Worm (Caenorhabditis elegans): Measurements from ENCODE around the gene ttr-35.

The ttr-35 gene

DNA sequence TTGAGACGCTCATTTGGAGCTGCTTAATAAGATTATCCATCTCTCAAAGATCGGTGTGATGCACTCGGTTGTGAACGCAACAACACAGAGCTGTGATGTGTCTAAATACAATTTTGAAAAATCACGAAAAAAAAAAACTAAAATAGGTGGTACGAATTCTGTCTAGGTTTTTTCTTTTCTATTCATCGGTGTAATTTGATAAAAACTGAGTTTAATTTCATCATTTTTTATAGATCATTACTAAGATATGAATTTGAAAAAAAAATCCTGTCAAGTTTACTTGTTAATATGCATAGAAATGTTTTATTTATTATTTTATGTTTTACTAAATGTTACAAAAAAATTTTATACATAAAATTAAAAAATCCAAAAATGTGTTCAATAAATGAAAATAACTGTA lies 18.0 kb downstream of the ttr-35 start, which contains the start of gene ceh-60:
TSS of gene ceh-60 (minus strand) at position 101 of the 400 bp plus-strand sequence.
- TF ChIP-seq ceh-13 (GFP tag; optimal IDR thresholded peaks at IDR 0.05) (no peak), hnd-1 (tag; optimal IDR thresholded peaks at IDR 0.05) (no peak), sea-1 (GFP tag; conservative IDR thresholded peaks at IDR 0.05) (no peak), ama-1 (optimal IDR thresholded peaks at IDR 0.05) (no peak), tbx-11 (GFP tag; IDR thresholded peaks at IDR 0.05) (no peak)

DNA sequence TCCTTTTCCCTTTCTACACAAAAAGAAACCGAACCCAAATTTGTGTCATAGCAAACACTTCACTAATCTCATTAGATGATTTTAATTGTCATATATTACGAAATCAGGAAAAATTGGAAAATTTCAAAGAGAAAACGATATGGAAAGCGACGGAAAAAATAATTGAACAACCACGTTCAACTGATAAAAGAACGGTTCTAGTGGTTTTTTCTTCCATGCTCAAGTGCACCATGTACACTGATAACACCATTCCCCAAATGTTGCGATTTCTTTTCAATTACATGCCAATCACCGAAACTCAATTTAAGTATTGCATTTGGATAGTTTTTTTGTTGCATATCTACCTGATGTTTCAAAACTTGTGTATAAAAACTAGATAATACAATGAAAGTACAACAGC lies 18.5 kb downstream of the ttr-35 start:
- no peak for TF ChIP-seq aly-1 (tag; optimal IDR thresholded peaks at IDR 0.05)
- no peak for TF ChIP-seq tbx-11 (GFP tag; IDR thresholded peaks at IDR 0.05)
- no peak for TF ChIP-seq tbx-37 (GFP tag; conservative IDR thresholded peaks at IDR 0.05)
- no peak for TF ChIP-seq hmbx-1 (tag; optimal IDR thresholded peaks at IDR 0.05)
- no peak for TF ChIP-seq scrt-1 (GFP tag; IDR thresholded peaks at IDR 0.05)
- TF ChIP-seq tra-4 (tag; optimal IDR thresholded peaks at IDR 0.05), result no peak
- TF ChIP-seq ceh-13 (GFP tag; optimal IDR thresholded peaks at IDR 0.05), result no peak
- TF ChIP-seq pes-1 (GFP tag; IDR thresholded peaks at IDR 0.05), result no peak
- no peak for TF ChIP-seq sea-1 (GFP tag; conservative IDR thresholded peaks at IDR 0.05)
- no peak for TF ChIP-seq ama-1 (optimal IDR thresholded peaks at IDR 0.05)
- TF ChIP-seq ceh-36 (tag; optimal IDR thresholded peaks at IDR 0.05), result no peak
- no peak for TF ChIP-seq B0310.2 (tag; optimal IDR thresholded peaks at IDR 0.05)
- TF ChIP-seq hmg-4 (GFP tag; optimal IDR thresholded peaks at IDR 0.05), result no peak
- TF ChIP-seq F13C5.2 (tag; optimal IDR thresholded peaks at IDR 0.05), result no peak
- TF ChIP-seq flt-1 (GFP tag; IDR thresholded peaks at IDR 0.05), result no peak
- no peak for TF ChIP-seq ets-7 (tag; optimal IDR thresholded peaks at IDR 0.05)

DNA sequence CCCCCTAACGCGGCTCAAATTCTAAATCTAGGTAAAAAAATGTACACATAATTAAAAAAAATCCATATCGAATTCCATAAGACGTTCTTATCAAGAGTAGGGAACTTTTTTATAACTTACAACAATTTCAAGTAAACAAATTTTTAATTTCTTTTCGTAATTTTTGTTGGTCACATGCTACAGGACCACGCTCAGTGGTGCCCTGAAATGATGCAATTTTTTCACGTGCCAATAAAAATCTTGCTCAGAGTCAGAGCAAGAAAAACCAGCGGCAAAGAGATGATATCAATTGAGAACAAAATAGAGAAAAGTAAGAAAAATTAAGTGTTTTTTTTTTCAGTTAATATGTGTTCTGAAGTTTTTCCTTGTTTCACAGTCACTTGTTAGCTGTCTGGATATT lies 19.8 kb downstream of the ttr-35 start:
- TF ChIP-seq F13C5.2 (tag; optimal IDR thresholded peaks at IDR 0.05) (no peak), pes-1 (GFP tag; IDR thresholded peaks at IDR 0.05) (no peak), hmbx-1 (tag; optimal IDR thresholded peaks at IDR 0.05) (no peak), ceh-36 (tag; optimal IDR thresholded peaks at IDR 0.05) (no peak), tbx-11 (GFP tag; IDR thresholded peaks at IDR 0.05) (no peak), B0310.2 (tag; optimal IDR thresholded peaks at IDR 0.05) (no peak), ceh-13 (GFP tag; optimal IDR thresholded peaks at IDR 0.05) (no peak), ets-7 (tag; optimal IDR thresholded peaks at IDR 0.05) (no peak), hnd-1 (tag; optimal IDR thresholded peaks at IDR 0.05) (no peak)

DNA sequence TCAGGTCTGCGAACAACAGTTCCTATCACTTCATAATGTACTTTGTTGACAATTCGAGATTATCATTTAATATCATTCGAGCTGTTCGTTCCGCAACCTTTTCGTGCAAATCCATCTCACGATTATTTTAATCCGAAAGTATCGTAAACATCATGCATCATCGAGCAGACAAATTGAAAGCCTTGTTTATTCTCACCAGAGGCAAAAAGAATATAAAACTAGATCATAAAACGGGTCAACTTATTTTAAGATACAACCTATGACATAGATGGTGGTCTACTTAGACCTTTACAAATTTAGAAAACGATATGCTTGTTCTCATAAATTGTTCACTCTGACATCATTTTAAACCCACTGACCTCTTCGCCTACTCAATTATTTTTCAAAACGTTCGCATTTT lies 21.0 kb downstream of the ttr-35 start:
- TF ChIP-seq tbx-37 (GFP tag; conservative IDR thresholded peaks at IDR 0.05), result no peak
- no peak for TF ChIP-seq hmbx-1 (tag; optimal IDR thresholded peaks at IDR 0.05)
- no peak for TF ChIP-seq ets-7 (tag; optimal IDR thresholded peaks at IDR 0.05)
- TF ChIP-seq ceh-36 (tag; optimal IDR thresholded peaks at IDR 0.05), result no peak
- TF ChIP-seq hmg-4 (GFP tag; optimal IDR thresholded peaks at IDR 0.05), result no peak

DNA sequence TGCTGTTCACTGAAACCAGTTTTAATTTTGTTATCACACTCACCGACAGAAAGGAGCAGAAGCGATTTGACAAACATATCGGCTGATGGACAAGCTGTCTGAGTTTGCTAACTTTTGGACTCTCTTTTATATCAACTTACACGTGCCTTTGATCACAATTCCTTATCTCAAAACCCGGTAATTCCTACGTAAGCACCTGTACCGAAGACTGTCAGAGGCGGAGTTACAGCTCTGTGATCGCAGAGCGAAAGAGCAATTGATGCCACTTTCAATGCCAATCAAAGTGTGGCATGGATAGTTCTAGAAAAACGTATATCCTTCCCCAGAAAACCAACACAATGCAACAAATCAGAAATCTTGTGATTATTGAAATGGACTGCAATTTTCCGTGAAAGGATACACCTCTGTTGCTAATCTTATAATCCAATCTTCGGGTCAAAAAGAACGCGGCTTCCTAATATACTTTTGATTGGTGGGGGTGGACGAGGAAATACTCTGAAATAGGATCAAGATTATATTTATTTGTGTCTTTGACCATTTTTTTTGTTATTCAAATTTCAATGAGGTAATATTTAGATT lies 24.7 kb downstream of the ttr-35 start, which contains the start of gene ilys-5:
TSS of gene ilys-5 (minus strand) at position 140 of the 579 bp plus-strand sequence.
- TF ChIP-seq F13C5.2 (tag; optimal IDR thresholded peaks at IDR 0.05) (no peak), ceh-13 (GFP tag; optimal IDR thresholded peaks at IDR 0.05) (no peak), scrt-1 (GFP tag; IDR thresholded peaks at IDR 0.05) (no peak), hnd-1 (tag; optimal IDR thresholded peaks at IDR 0.05) (no peak), pes-1 (GFP tag; IDR thresholded peaks at IDR 0.05) (no peak), ama-1 (optimal IDR thresholded peaks at IDR 0.05) (no peak)

DNA sequence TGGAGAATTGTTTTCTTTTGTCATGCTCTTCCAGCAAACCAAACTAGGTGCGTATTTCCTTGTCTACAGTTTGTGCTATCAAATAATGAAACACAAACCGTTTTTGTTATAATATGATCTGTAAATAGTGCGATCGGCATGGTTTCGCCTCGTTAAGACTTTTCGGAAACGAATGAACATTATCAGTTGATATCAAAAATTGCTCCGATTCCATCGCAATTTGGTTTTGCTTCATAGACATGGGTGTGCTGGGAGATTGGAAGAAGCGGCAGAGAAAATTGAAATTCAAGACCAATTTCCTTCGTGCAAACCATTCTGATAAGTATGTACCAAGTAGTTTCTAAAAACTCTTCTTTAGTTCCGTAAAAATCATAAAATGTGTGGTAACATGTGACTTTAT lies 26.0 kb downstream of the ttr-35 start:
- TF ChIP-seq aly-1 (tag; optimal IDR thresholded peaks at IDR 0.05) (no peak), sea-1 (GFP tag; conservative IDR thresholded peaks at IDR 0.05) (no peak), scrt-1 (GFP tag; IDR thresholded peaks at IDR 0.05) (no peak), ceh-13 (GFP tag; optimal IDR thresholded peaks at IDR 0.05) (no peak)

DNA sequence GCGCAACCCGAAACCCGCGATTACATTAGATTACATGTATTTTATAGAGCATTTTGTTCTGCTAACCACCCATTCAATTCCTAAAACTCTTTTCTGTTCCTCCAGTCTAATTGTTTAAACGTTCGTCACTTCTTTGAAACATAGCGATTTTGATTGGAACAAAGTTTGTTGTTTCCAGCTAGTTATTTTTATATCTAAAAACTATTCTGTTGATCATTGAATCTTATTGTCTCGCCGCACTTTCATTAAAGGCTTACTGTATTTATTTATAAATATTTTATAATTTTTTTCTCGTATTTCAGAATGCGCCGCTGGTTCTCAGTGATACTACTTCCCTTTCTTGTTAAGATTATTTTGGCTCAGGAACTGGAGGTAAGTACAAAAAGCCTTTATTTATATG lies 30.6 kb downstream of the ttr-35 start, which contains the start of gene T14E8.2:
TSS of gene T14E8.2 (plus strand) at position 301 of the 400 bp plus-strand sequence.
- TF ChIP-seq hmbx-1 (tag; optimal IDR thresholded peaks at IDR 0.05), result no peak
- TF ChIP-seq tbx-37 (GFP tag; conservative IDR thresholded peaks at IDR 0.05), result no peak
- TF ChIP-seq tbx-11 (GFP tag; IDR thresholded peaks at IDR 0.05), result no peak
- TF ChIP-seq scrt-1 (GFP tag; IDR thresholded peaks at IDR 0.05), result no peak
- TF ChIP-seq hmg-4 (GFP tag; optimal IDR thresholded peaks at IDR 0.05), result no peak
- TF ChIP-seq flt-1 (GFP tag; IDR thresholded peaks at IDR 0.05), result no peak
- TF ChIP-seq ama-1 (optimal IDR thresholded peaks at IDR 0.05), result no peak
- TF ChIP-seq ets-7 (tag; optimal IDR thresholded peaks at IDR 0.05), result no peak
- no peak for TF ChIP-seq F13C5.2 (tag; optimal IDR thresholded peaks at IDR 0.05)
- no peak for TF ChIP-seq B0310.2 (tag; optimal IDR thresholded peaks at IDR 0.05)
- TF ChIP-seq sea-1 (GFP tag; conservative IDR thresholded peaks at IDR 0.05), result no peak

DNA sequence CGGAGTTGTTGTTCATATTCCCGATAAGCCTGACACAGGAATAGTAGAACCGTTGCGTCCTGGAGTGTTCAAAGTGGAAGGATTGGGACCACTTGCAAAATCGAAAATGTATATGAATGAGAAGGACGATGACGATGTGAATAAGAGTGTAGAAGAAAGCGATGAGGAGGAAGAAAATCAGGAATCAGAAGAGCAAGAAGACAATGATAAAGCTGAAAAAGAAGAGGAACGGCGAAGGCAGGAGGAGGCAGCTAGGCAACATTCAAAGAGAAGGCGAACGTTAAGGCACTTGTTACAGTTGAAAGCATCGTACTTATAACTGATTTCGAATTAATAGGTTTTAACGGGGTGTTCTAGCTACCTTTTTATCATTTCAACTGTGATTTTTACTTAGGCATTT lies 31.6 kb downstream of the ttr-35 start:
- TF ChIP-seq tra-4 (tag; optimal IDR thresholded peaks at IDR 0.05) (no peak), scrt-1 (GFP tag; IDR thresholded peaks at IDR 0.05) (no peak), ceh-13 (GFP tag; optimal IDR thresholded peaks at IDR 0.05) (no peak), tbx-37 (GFP tag; conservative IDR thresholded peaks at IDR 0.05) (no peak), sea-1 (GFP tag; conservative IDR thresholded peaks at IDR 0.05) (no peak), B0310.2 (tag; optimal IDR thresholded peaks at IDR 0.05) (no peak), F13C5.2 (tag; optimal IDR thresholded peaks at IDR 0.05) (no peak), hnd-1 (tag; optimal IDR thresholded peaks at IDR 0.05) (no peak)

Data from whole organism, early embryonic.